Fruit fly (Drosophila melanogaster): ENCODE measurements around the gene CG11696.

Gene CG11696

DNA sequence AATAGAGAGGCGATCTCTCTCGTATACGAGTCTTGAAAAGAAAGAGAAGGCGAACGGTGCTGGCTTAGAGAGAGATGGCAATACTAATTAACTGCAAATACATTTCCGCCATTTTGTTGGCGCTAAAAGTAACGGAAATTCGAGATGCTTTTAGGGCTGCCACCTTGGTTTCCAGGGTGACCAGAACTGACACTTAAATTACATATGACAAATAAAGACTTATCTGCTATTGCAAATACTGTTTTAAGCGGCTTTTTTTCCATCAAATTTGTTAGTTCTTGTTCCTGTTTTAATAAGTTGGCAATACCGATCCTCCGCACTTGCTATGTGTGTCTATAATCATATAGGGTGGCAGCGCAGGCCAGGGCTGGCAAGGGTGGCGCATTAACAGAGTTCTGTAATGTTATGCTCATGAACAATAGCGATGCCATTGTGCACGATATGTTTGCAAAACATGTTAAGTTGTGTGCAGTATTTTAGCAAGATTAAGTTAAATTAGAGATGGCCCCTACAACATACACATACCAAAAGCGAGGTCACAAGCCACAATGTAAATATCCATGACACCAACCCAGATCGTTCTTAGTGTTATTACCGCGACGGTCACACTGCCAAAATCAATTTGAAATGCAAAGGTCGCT lies 6.8 kb downstream of the CG11696 start, which contains the start of gene nod (continued):
- TF ChIP-seq sc (optimal IDR thresholded peaks at IDR 0.05) (no peak), sc (GFP tag; optimal IDR thresholded peaks at IDR 0.05) (no peak), Spps (tag; optimal IDR thresholded peaks at IDR 0.05) (peak; percentile 13), pnt (GFP tag; optimal IDR thresholded peaks at IDR 0.05) (peak; percentile 68), Rfx (GFP tag; IDR thresholded peaks at IDR 0.05) (peak; percentile 74), ham (GFP tag; IDR thresholded peaks at IDR 0.05) (no peak), CG17186 (GFP tag; optimal IDR thresholded peaks at IDR 0.05) (peak; percentile 51), danr (GFP tag; IDR thresholded peaks at IDR 0.05) (0 out of 2 replicates have a peak, but pooled peaks have one; percentile 17), CG11398 (GFP tag; optimal IDR thresholded peaks at IDR 0.05) (peak; percentile 28), prd (optimal IDR thresholded peaks at IDR 0.05) (no peak), prd (GFP tag; IDR thresholded peaks at IDR 0.05) (peak; percentile 68; the same call in 2 of the 3 replicates), CG6175 (GFP tag; IDR thresholded peaks at IDR 0.05) (no peak), B-H1 (GFP tag; IDR thresholded peaks at IDR 0.05) (0 out of 3 replicates have a peak, but pooled peaks have one; percentile 18), org-1 (GFP tag; optimal IDR thresholded peaks at IDR 0.05) (peak; percentile 60), TFAM (GFP tag; optimal IDR thresholded peaks at IDR 0.05) (no peak), scrt (GFP tag; optimal IDR thresholded peaks at IDR 0.05) (no peak), CG30403 (GFP tag; optimal IDR thresholded peaks at IDR 0.05) (peak; percentile 72), CG12104 (GFP tag; optimal IDR thresholded peaks at IDR 0.05) (no peak), B-H2 (GFP tag; optimal IDR thresholded peaks at IDR 0.05) (peak; percentile 63), exex (tag; optimal IDR thresholded peaks at IDR 0.05) (peak; percentile 65), sens (GFP tag) (peak; percentile 88), CG10147 (GFP tag; optimal IDR thresholded peaks at IDR 0.05) (peak; percentile 43), CG15269 (tag; optimal IDR thresholded peaks at IDR 0.05) (peak; percentile 55), CG32767 (GFP tag; IDR thresholded peaks at IDR 0.05) (peak; percentile 33; the same call in 1 of the 2 replicates), toy (GFP tag; IDR thresholded peaks at IDR 0.05) (no peak), CG2889 (GFP tag; IDR thresholded peaks at IDR 0.05) (peak; percentile 57; the same call in 2 of the 3 replicates), CG13123 (GFP tag; optimal IDR thresholded peaks at IDR 0.05) (peak; percentile 51), CG2199 (GFP tag; IDR thresholded peaks at IDR 0.05) (0 out of 3 replicates have a peak, but pooled peaks have one; percentile 14), gem (tag; optimal IDR thresholded peaks at IDR 0.05) (peak; percentile 75), CG12769 (tag; optimal IDR thresholded peaks at IDR 0.05) (peak; percentile 73), CG3065 (GFP tag; optimal IDR thresholded peaks at IDR 0.05) (peak; percentile 42), NC2β (GFP tag; optimal IDR thresholded peaks at IDR 0.05) (peak; percentile 57), CG4730 (GFP tag; IDR thresholded peaks at IDR 0.05) (peak; percentile 44; the same call in 1 of the 2 replicates), CG11456 (GFP tag; IDR thresholded peaks at IDR 0.05) (peak; percentile 77; the same call in 2 of the 3 replicates), CG7963 (GFP tag; IDR thresholded peaks at IDR 0.05; ENCODE audit: partially characterized antibody) (0 out of 3 replicates have a peak, but pooled peaks have one; percentile 38), CG4617 (GFP tag; optimal IDR thresholded peaks at IDR 0.05; ENCODE audit: borderline replicate concordance) (peak; percentile 27), slbo (GFP tag; IDR thresholded peaks at IDR 0.05) (peak; percentile 68), Bgb (GFP tag; IDR thresholded peaks at IDR 0.05; ENCODE audit: partially characterized antibody) (peak; percentile 75), CG43689 (GFP tag; IDR thresholded peaks at IDR 0.05) (no peak), ac (GFP tag; optimal IDR thresholded peaks at IDR 0.05) (no peak), CG8944 (GFP tag; optimal IDR thresholded peaks at IDR 0.05) (peak; percentile 50), ken (GFP tag; IDR thresholded peaks at IDR 0.05) (no peak), fru (optimal IDR thresholded peaks at IDR 0.05) (no peak), Awh (GFP tag; IDR thresholded peaks at IDR 0.05) (0 out of 2 replicates have a peak, but pooled peaks have one; percentile 37), Max (GFP tag; optimal IDR thresholded peaks at IDR 0.05) (no peak), CG11504 (tag; optimal IDR thresholded peaks at IDR 0.05) (no peak), row (GFP tag; IDR thresholded peaks at IDR 0.05) (peak; percentile 64), Eip74EF (GFP tag; optimal IDR thresholded peaks at IDR 0.05) (peak in 1 of 2 experiments; percentile 47), CG34224 (GFP tag; IDR thresholded peaks at IDR 0.05; ENCODE audit: partially characterized antibody) (peak; percentile 64), NfI (GFP tag; optimal IDR thresholded peaks at IDR 0.05) (peak; percentile 64)

Data from whole organism, embryonic.